Fruit fly (Drosophila melanogaster): Measurements from ENCODE around the gene mRpL13.

DNA sequence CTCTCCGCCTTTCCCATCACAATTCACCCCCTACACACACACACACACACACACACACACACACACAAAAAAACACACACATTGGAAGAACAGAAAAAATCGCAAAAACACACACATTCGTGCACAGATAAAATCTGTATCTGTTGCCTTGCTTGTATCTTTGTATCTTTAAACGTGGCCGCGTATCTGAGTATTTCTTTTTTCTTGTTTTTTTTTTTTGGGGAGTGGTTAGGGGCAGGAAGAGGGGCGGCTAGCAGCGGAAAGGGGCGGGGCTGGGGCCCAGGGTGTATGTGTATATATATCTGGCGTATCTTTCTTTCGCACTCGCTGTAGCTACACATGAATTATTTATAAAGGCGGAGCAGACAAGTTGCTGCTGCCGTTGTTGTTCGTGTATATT is 7.5 kb upstream of the mRpL13 start:
- TF ChIP-seq HLH106 (tag; optimal IDR thresholded peaks at IDR 0.05) = no peak
- TF ChIP-seq tai (GFP tag; optimal IDR thresholded peaks at IDR 0.05) = no peak
- peak; percentile 53 for TF ChIP-seq Dfd (GFP tag; optimal IDR thresholded peaks at IDR 0.05)
- TF ChIP-seq psq (GFP tag; optimal IDR thresholded peaks at IDR 0.05) = no peak
- TF ChIP-seq sv (GFP tag; optimal IDR thresholded peaks at IDR 0.05) = no peak
- TF ChIP-seq Vsx2 (GFP tag; optimal IDR thresholded peaks at IDR 0.05; ENCODE audit: partially characterized antibody) = no peak
- no peak for TF ChIP-seq OdsH (GFP tag; optimal IDR thresholded peaks at IDR 0.05)
- TF ChIP-seq h (GFP tag; optimal IDR thresholded peaks at IDR 0.05) = no peak
- no peak for TF ChIP-seq Jra (GFP tag; optimal IDR thresholded peaks at IDR 0.05)
- no peak for TF ChIP-seq Sp1 (GFP tag; optimal IDR thresholded peaks at IDR 0.05)
- TF ChIP-seq pan (optimal IDR thresholded peaks at IDR 0.05) = no peak
- TF ChIP-seq Hnf4 (GFP tag; optimal IDR thresholded peaks at IDR 0.05) = no peak
- no peak for TF ChIP-seq woc (GFP tag; optimal IDR thresholded peaks at IDR 0.05)
